Fruit fly (Drosophila melanogaster): ENCODE measurements around the gene CG14377.

The CG14377 gene

DNA sequence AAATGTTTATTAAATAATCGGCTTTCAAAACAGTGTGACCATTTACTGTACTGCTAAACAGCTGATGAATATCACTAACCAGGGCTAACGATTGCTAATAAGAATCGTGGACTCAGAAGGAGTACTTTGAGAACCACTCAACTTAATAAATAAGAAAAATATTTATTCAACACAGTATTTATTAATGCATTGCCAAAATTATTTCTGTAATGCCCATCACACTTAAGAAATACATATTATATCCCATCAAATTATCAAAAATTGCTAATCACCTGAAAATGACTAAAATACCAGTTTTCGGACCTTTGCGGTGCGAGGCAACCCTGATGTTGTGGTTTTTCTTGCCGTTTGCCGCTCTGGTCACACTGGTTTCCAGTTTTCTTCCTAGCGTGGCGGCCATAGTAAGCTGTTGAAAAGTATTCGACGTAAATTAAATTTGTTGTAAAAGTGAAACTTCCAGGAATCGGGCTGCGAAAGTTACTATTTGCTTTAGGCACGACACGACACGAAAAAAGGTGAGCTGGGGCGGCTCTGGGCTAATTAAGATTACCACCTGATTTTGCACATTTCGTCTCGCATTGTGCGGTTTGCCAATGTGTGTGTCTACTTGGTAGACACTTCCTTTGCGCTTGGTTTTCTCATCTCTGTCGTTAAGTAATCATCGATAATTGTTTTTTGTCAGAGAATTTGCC lies 15.7 kb upstream of the CG14377 start, which contains the start of the genes mRpS21 and Droj2 (continued):
- TF ChIP-seq Dref (GFP tag; IDR thresholded peaks at IDR 0.05) (0 out of 2 replicates have a peak, but pooled peaks have one; percentile 28), CG13287 (GFP tag; IDR thresholded peaks at IDR 0.05; ENCODE audit: partially characterized antibody) (peak; percentile 48), NK7.1 (GFP tag; optimal IDR thresholded peaks at IDR 0.05) (peak; percentile 6), CG18619 (GFP tag; optimal IDR thresholded peaks at IDR 0.05) (peak; percentile 15), salm (tag; optimal IDR thresholded peaks at IDR 0.05) (peak; percentile 41), dmrt99B (tag; optimal IDR thresholded peaks at IDR 0.05) (no peak), CG2202 (tag; optimal IDR thresholded peaks at IDR 0.05) (no peak), org-1 (GFP tag; optimal IDR thresholded peaks at IDR 0.05) (no peak), CG16813 (GFP tag; IDR thresholded peaks at IDR 0.05; ENCODE audit: partially characterized antibody) (no peak), CG4404 (GFP tag; IDR thresholded peaks at IDR 0.05) (no peak), sob (GFP tag; IDR thresholded peaks at IDR 0.05) (peak; percentile 59), Dip2 (GFP tag; IDR thresholded peaks at IDR 0.05) (no peak), twi (tag; optimal IDR thresholded peaks at IDR 0.05) (peak; percentile 63), Sox102F (GFP tag; optimal IDR thresholded peaks at IDR 0.05) (no peak), z (GFP tag; IDR thresholded peaks at IDR 0.05) (no peak), CG5953 (GFP tag; IDR thresholded peaks at IDR 0.05) (no peak), CG11695 (GFP tag; IDR thresholded peaks at IDR 0.05) (no peak), CG13624 (GFP tag; optimal IDR thresholded peaks at IDR 0.05) (peak; percentile 71), mirr (GFP tag; optimal IDR thresholded peaks at IDR 0.05) (peak; percentile 17), CG4282 (GFP tag; optimal IDR thresholded peaks at IDR 0.05) (no peak), CG10267 (tag; optimal IDR thresholded peaks at IDR 0.05) (peak; percentile 60), CG14965 (GFP tag; optimal IDR thresholded peaks at IDR 0.05; ENCODE audit: borderline replicate concordance) (no peak), YL-1 (GFP tag; optimal IDR thresholded peaks at IDR 0.05) (peak; percentile 3), lbe (GFP tag; optimal IDR thresholded peaks at IDR 0.05) (no peak), CG18262 (tag; optimal IDR thresholded peaks at IDR 0.05) (peak; percentile 48), tin (GFP tag; optimal IDR thresholded peaks at IDR 0.05) (peak; percentile 57), Chrac-16 (GFP tag; optimal IDR thresholded peaks at IDR 0.05) (peak; percentile 65), D19A (tag; optimal IDR thresholded peaks at IDR 0.05) (peak; percentile 20), Xbp1 (GFP tag; optimal IDR thresholded peaks at IDR 0.05) (peak; percentile 61), Fer2 (tag; optimal IDR thresholded peaks at IDR 0.05) (peak; percentile 34), CG16779 (GFP tag; IDR thresholded peaks at IDR 0.05) (no peak), dysf (GFP tag; IDR thresholded peaks at IDR 0.05) (peak; percentile 56; the same call in 2 of the 3 replicates), CG1603 (tag; optimal IDR thresholded peaks at IDR 0.05) (peak; percentile 24), Poxn (GFP tag; IDR thresholded peaks at IDR 0.05) (no peak), CG3995 (GFP tag; optimal IDR thresholded peaks at IDR 0.05) (peak; percentile 74), ham (GFP tag; IDR thresholded peaks at IDR 0.05) (no peak), pros (GFP tag; optimal IDR thresholded peaks at IDR 0.05) (no peak), run (tag; optimal IDR thresholded peaks at IDR 0.05) (no peak), CG5180 (GFP tag; optimal IDR thresholded peaks at IDR 0.05) (no peak), Max (GFP tag; optimal IDR thresholded peaks at IDR 0.05) (peak; percentile 25), Aef1 (GFP tag; IDR thresholded peaks at IDR 0.05) (no peak), CkIIα-i1 (GFP tag; IDR thresholded peaks at IDR 0.05) (no peak), slbo (GFP tag; IDR thresholded peaks at IDR 0.05) (peak; percentile 76), tup (GFP tag; optimal IDR thresholded peaks at IDR 0.05) (no peak), zen (tag; optimal IDR thresholded peaks at IDR 0.05) (peak; percentile 79), HHEX (GFP tag; optimal IDR thresholded peaks at IDR 0.05) (peak; percentile 26), Doc2 (GFP tag; IDR thresholded peaks at IDR 0.05) (no peak), CG1602 (GFP tag; optimal IDR thresholded peaks at IDR 0.05) (peak; percentile 9), Bgb (GFP tag; IDR thresholded peaks at IDR 0.05; ENCODE audit: partially characterized antibody) (no peak), NC2α (GFP tag; optimal IDR thresholded peaks at IDR 0.05) (no peak)
